Worm (Caenorhabditis elegans) whole organism, mixed stage, embryonic: ENCODE measurements around the gene str-5.
A peak's percentile ranks its signal among the peaks of the same experiment; 100 is the strongest.
"Not testable (repeated sequence)": the region's sequence is repeated elsewhere in the genome, so short reads cannot be mapped to it uniquely, and the experiment has no call there.

ENCODE experiments used
- M03D4.4 ChIP-seq: sonication (generic microtip); optimal IDR thresholded peaks from 2 replicates; lab custom pipeline; 2017; ENCODE audit warnings: mild to moderate bottlenecking, missing genetic modification characterization, missing compliant biosample characterization
- blmp-1 ChIP-seq: fragments of 150-350 bp; optimal IDR thresholded peaks from 2 replicates; lab custom pipeline; 2014; ENCODE audit warnings: missing biosample characterization, missing genetic modification characterization
- ceh-39 ChIP-seq: fragments of 150-350 bp; optimal IDR thresholded peaks from 2 replicates; lab custom pipeline; 2014; ENCODE audit warnings: missing biosample characterization, missing genetic modification characterization
- ceh-83 ChIP-seq: fragments of 200-800 bp; sonication (Bioruptor generic); optimal IDR thresholded peaks from 2 replicates; lab custom pipeline; 2018; ENCODE audit warnings: mild to moderate bottlenecking, missing genetic modification characterization, missing compliant biosample characterization
- ces-1 ChIP-seq: fragments of 150-350 bp; optimal IDR thresholded peaks from 2 replicates; lab custom pipeline; 2014; ENCODE audit warnings: missing biosample characterization, missing genetic modification reagents, missing genetic modification characterization
- cnd-1 ChIP-seq: fragments of 200-800 bp; sonication (Bioruptor generic); optimal IDR thresholded peaks from 2 replicates; lab custom pipeline; 2018; ENCODE audit warnings: mild to moderate bottlenecking, missing genetic modification characterization, missing compliant biosample characterization
- drap-1 ChIP-seq: fragments of 200-800 bp; sonication (Bioruptor generic); optimal IDR thresholded peaks from 3 replicates; lab custom pipeline; 2018; ENCODE audit warnings: mild to moderate bottlenecking, missing genetic modification characterization, missing compliant biosample characterization
- elt-1 ChIP-seq: sonication (generic microtip); optimal IDR thresholded peaks from 2 replicates; lab custom pipeline; 2017; ENCODE audit warnings: missing genetic modification characterization, mild to moderate bottlenecking, missing compliant biosample characterization, antibody characterized with exemption, moderate library complexity, borderline replicate concordance; ENCODE audit not compliant: insufficient read depth
- elt-3 ChIP-seq: fragments of 150-350 bp; optimal IDR thresholded peaks from 2 replicates; lab custom pipeline; 2014; ENCODE audit warnings: missing biosample characterization, missing genetic modification characterization
- flh-1 ChIP-seq: fragments of 200-800 bp; sonication (Bioruptor generic); optimal IDR thresholded peaks from 2 replicates; lab custom pipeline; 2018; ENCODE audit warnings: mild to moderate bottlenecking, missing genetic modification characterization, moderate library complexity, missing compliant biosample characterization
- ham-2 ChIP-seq: fragments of 200-800 bp; sonication (Bioruptor generic); optimal IDR thresholded peaks from 2 replicates; lab custom pipeline; 2018; ENCODE audit warnings: mild to moderate bottlenecking, missing genetic modification characterization, missing compliant biosample characterization
- hlh-1 ChIP-seq: fragments of 150-350 bp; optimal IDR thresholded peaks from 2 replicates; lab custom pipeline; 2014; ENCODE audit warnings: missing biosample characterization, missing genetic modification reagents, missing genetic modification characterization
- lin-13 ChIP-seq: fragments of 150-350 bp; optimal IDR thresholded peaks from 2 replicates; lab custom pipeline; 2014; ENCODE audit warnings: missing biosample characterization, missing genetic modification characterization
- lin-32 ChIP-seq: fragments of 200-800 bp; sonication (Bioruptor generic); optimal IDR thresholded peaks from 2 replicates; lab custom pipeline; 2018; ENCODE audit warnings: mild to moderate bottlenecking, missing genetic modification characterization, missing compliant biosample characterization
- lsy-2 ChIP-seq: fragments of 150-350 bp; optimal IDR thresholded peaks from 2 replicates; lab custom pipeline; 2014; ENCODE audit warnings: missing biosample characterization, missing genetic modification characterization
- mab-5 ChIP-seq: fragments of 150-350 bp; optimal IDR thresholded peaks from 2 replicates; lab custom pipeline; 2014; ENCODE audit warnings: missing biosample characterization, missing genetic modification characterization
- mep-1 ChIP-seq: fragments of 150-350 bp; optimal IDR thresholded peaks from 2 replicates; lab custom pipeline; 2017; ENCODE audit warnings: missing biosample characterization, missing genetic modification reagents, missing genetic modification characterization, inconsistent platforms
- mls-2 ChIP-seq: sonication (generic microtip); optimal IDR thresholded peaks from 2 replicates; lab custom pipeline; 2016; ENCODE audit warnings: mild to moderate bottlenecking, missing genetic modification characterization, moderate library complexity, missing compliant biosample characterization
- nhr-12 ChIP-seq: fragments of 150-350 bp; optimal IDR thresholded peaks from 2 replicates; lab custom pipeline; 2014; ENCODE audit warnings: missing biosample characterization, missing genetic modification characterization
- nhr-2 ChIP-seq: fragments of 150-350 bp; optimal IDR thresholded peaks from 2 replicates; lab custom pipeline; 2014; ENCODE audit warnings: missing biosample characterization, missing genetic modification characterization
- nhr-237 ChIP-seq: fragments of 150-350 bp; optimal IDR thresholded peaks from 2 replicates; lab custom pipeline; 2014; ENCODE audit warnings: missing biosample characterization, missing genetic modification characterization
- nhr-76 ChIP-seq: sonication (generic microtip); optimal IDR thresholded peaks from 2 replicates; lab custom pipeline; 2017; ENCODE audit warnings: missing biosample characterization, missing genetic modification characterization
- pha-4 ChIP-seq: fragments of 150-350 bp; optimal IDR thresholded peaks from 2 replicates; lab custom pipeline; 2018; ENCODE audit warnings: missing biosample characterization, missing genetic modification reagents, missing genetic modification characterization
- sem-2 ChIP-seq: fragments of 200-800 bp; sonication (Bioruptor generic); optimal IDR thresholded peaks from 2 replicates; lab custom pipeline; 2018; ENCODE audit warnings: mild to moderate bottlenecking, missing genetic modification characterization, missing compliant biosample characterization
- snpc-4 ChIP-seq: fragments of 150-350 bp; optimal IDR thresholded peaks from 2 replicates; lab custom pipeline; 2014; ENCODE audit warnings: missing biosample characterization, missing genetic modification characterization
- sptf-1 ChIP-seq: sonication (generic microtip); optimal IDR thresholded peaks from 2 replicates; lab custom pipeline; 2017; ENCODE audit warnings: mild to moderate bottlenecking, missing genetic modification characterization, moderate library complexity, missing compliant biosample characterization
- tbx-8 ChIP-seq: fragments of 200-800 bp; sonication (Bioruptor generic); optimal IDR thresholded peaks from 2 replicates; lab custom pipeline; 2018; ENCODE audit warnings: mild to moderate bottlenecking, missing genetic modification characterization, moderate library complexity, missing compliant biosample characterization
- unc-120 ChIP-seq: sonication (generic microtip); optimal IDR thresholded peaks from 2 replicates; lab custom pipeline; 2017; ENCODE audit warnings: missing genetic modification characterization, missing compliant biosample characterization; ENCODE audit not compliant: poor library complexity, severe bottlenecking
- unc-39 ChIP-seq: fragments of 150-350 bp; optimal IDR thresholded peaks from 2 replicates; lab custom pipeline; 2014; ENCODE audit warnings: missing biosample characterization, missing genetic modification characterization
- unc-62 ChIP-seq: fragments of 150-350 bp; optimal IDR thresholded peaks from 2 replicates; lab custom pipeline; 2014; ENCODE audit warnings: missing biosample characterization, missing genetic modification reagents, missing genetic modification characterization
- ztf-11 ChIP-seq: fragments of 150-350 bp; optimal IDR thresholded peaks from 2 replicates; lab custom pipeline; 2014; ENCODE audit warnings: missing biosample characterization, missing genetic modification characterization

Gene str-5

DNA sequence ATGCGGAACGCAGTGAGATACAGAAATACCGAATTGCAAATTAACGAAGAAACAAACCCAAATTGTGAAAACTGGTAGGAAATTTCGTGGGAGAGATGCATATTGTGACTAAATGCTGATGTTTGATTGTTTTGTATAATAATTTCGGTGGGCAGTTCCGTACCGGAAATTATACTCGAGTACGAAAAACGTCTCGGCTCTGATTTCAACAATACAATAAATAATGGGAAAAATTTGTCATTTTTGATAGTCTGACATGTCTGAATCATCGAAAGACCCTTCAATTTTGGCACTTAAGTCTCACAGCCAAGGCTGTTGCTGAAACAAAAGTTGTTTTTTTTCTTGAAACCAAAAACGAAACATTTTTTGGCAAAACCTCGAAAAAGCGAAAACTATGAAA lies 992 bp upstream of the str-5 start, which contains the start of gene str-43:
Gene str-43 (minus strand): TSS at position 101 of the 400 bp plus-strand sequence.
- TF ChIP-seq unc-120 (tag; lab: Kevin White, UChicago) (no peak), elt-1 (no peak), nhr-237 (tag; lab: Kevin White, UChicago) (no peak), unc-39 (tag; lab: Kevin White, UChicago) (no peak), lsy-2 (tag; lab: Kevin White, UChicago) (no peak), nhr-2 (no peak), nhr-12 (tag; lab: Kevin White, UChicago) (no peak), lin-13 (tag; lab: Kevin White, UChicago) (no peak), pha-4 (tag; lab: Kevin White, UChicago) (no peak), blmp-1 (no peak), ham-2 (no peak), ces-1 (GFP tag; lab: Kevin White, UChicago) (no peak), elt-3 (tag; lab: Kevin White, UChicago) (no peak), cnd-1 (tag; lab: Kevin White, UChicago) (no peak)

DNA sequence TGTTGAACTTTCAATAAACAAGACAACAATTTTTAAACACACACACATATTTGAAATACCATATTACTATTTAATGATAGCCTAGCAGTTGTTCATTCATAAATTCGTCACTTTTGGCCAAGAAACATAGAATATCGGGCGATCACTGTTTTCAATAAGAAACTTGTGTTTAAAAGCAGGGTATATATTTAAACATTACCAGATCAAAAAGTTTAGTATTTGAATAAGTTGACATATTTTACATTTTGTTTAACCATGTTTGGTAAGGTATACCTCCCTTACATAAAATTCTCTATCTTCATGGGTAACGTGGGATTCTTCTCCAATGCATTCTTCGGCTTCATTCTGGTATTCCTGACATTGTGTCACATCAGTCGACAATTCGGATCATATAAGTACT lies 1.7 kb downstream of the str-5 start, which contains the start of gene str-8:
Gene str-8 (plus strand): TSS at position 301 of the 400 bp plus-strand sequence.
- TF ChIP-seq flh-1 (GFP tag; lab: Kevin White, UChicago); nhr-237 (tag; lab: Kevin White, UChicago); lsy-2 (tag; lab: Kevin White, UChicago): not testable (repeated sequence)
- TF ChIP-seq, all 35 proteins: peak for 0; not testable (repeated sequence) for 35

DNA sequence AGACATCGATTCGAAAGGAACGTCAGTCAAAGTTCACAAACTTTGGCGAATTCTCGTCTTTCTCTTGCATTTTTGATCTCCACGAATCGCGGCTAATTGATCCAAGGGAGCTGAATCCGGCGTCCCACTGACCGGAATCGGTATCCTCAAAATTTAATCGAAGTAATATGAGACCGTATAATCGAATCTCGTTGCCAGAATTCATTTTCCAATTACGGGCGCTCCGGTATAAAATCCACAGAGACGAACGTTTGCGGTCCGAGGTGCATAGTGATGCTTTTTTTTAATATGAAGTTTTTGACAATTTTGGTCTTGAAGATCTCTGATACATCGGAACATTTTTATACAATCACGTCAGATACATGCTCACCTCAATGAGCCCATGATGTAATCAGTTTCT lies 4.6 kb downstream of the str-5 start:
- TF ChIP-seq sptf-1 (tag; lab: Kevin White, UChicago) (no peak), hlh-1 (tag; lab: Kevin White, UChicago) (no peak), elt-1 (no peak), mls-2 (tag; lab: Kevin White, UChicago) (no peak), nhr-76 (no peak), lsy-2 (tag; lab: Kevin White, UChicago) (no peak), unc-62 (GFP tag; lab: Kevin White, UChicago) (no peak), lin-32 (GFP tag; lab: Kevin White, UChicago) (no peak), snpc-4 (no peak), tbx-8 (GFP tag; lab: Kevin White, UChicago) (no peak), blmp-1 (no peak), elt-3 (tag; lab: Kevin White, UChicago) (no peak)

DNA sequence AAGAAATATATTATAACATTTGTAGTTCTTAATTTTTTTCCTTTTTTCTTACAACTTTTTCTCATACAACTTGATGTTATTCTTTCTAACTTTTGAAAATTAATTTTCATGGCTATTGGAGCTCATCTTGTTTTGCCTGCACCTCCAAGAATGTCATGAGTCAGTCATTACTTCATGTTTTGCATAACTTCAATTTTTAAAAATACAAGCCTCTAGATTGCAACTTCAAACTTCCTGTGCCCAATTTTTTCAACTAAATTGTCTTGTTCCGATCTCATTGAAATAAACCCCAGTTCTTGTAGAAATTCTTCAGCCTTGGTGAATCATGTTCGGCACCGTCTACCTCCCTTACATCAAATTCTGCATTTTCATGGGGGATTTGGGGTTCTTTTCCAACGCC lies 5.4 kb downstream of the str-5 start, which contains the start of gene str-9:
Gene str-9 (plus strand): TSS at position 301 of the 400 bp plus-strand sequence.
- no peak for TF ChIP-seq nhr-12 (tag; lab: Kevin White, UChicago)
- TF ChIP-seq mls-2 (tag; lab: Kevin White, UChicago), result no peak
- no peak for TF ChIP-seq unc-120 (tag; lab: Kevin White, UChicago)
- TF ChIP-seq mep-1 (tag; lab: Kevin White, UChicago), result no peak
- TF ChIP-seq M03D4.4 (tag; lab: Kevin White, UChicago), result no peak
- TF ChIP-seq hlh-1 (tag; lab: Kevin White, UChicago), result no peak
- no peak for TF ChIP-seq lsy-2 (tag; lab: Kevin White, UChicago)
- TF ChIP-seq ceh-83, result no peak
- no peak for TF ChIP-seq ces-1 (GFP tag; lab: Kevin White, UChicago)
- TF ChIP-seq sptf-1 (tag; lab: Kevin White, UChicago), result no peak
- TF ChIP-seq pha-4 (tag; lab: Kevin White, UChicago), result no peak
- no peak for TF ChIP-seq ham-2
- TF ChIP-seq ztf-11 (tag; lab: Kevin White, UChicago), result no peak
- no peak for TF ChIP-seq ceh-39 (tag; lab: Kevin White, UChicago)

DNA sequence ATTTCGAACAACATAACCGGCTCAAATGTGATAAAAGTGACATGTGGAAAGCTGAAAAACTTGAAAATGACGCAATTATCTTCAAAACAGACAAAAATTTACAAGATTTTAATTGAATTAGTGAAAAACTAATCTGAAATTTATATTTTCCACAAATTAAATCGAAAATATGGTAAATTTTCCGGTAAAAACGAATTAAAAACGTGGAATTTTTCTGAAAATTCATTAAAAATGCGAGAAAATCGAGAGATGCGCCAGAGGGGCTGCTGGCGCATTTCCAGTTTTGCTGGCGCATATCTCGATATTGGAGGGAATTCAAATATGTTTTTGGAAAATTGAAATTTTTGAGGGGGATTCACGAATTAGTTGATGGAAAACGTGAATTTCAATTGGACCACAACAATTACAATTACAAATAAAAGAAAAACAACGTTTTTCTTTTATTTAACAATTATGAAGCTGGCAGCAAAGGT lies 13.1 kb downstream of the str-5 start, which contains the start of the genes haf-3 and F57A10.2:
Gene haf-3 (minus strand): TSS at position 51 of the 473 bp plus-strand sequence.
Gene F57A10.2 (plus strand): TSS at position 454 of the 473 bp plus-strand sequence.
- TF ChIP-seq hlh-1 (tag; lab: Kevin White, UChicago) (peak; percentile 23), pha-4 (tag; lab: Kevin White, UChicago) (peak; percentile 48), lin-13 (tag; lab: Kevin White, UChicago) (peak; percentile 85), mab-5 (tag; lab: Kevin White, UChicago) (peak; percentile 62), ham-2 (no peak), sptf-1 (tag; lab: Kevin White, UChicago) (peak; percentile 74), ceh-39 (tag; lab: Kevin White, UChicago) (peak; percentile 43), tbx-8 (GFP tag; lab: Kevin White, UChicago) (no peak), unc-120 (tag; lab: Kevin White, UChicago) (no peak), elt-1 (peak; percentile 11), lin-32 (GFP tag; lab: Kevin White, UChicago) (no peak), sem-2 (GFP tag; lab: Kevin White, UChicago) (no peak), cnd-1 (tag; lab: Kevin White, UChicago) (no peak), ces-1 (GFP tag; lab: Kevin White, UChicago) (peak; percentile 67), drap-1 (peak; percentile 79), unc-62 (GFP tag; lab: Kevin White, UChicago) (no peak), flh-1 (GFP tag; lab: Kevin White, UChicago) (no peak), M03D4.4 (tag; lab: Kevin White, UChicago) (peak; percentile 46), ztf-11 (tag; lab: Kevin White, UChicago) (no peak), mep-1 (tag; lab: Kevin White, UChicago) (peak; percentile 91), lsy-2 (tag; lab: Kevin White, UChicago) (peak; percentile 77), nhr-237 (tag; lab: Kevin White, UChicago) (peak; percentile 82), nhr-76 (no peak)
